Worm (Caenorhabditis elegans): ENCODE measurements around the gene pes-5.

Gene pes-5

DNA sequence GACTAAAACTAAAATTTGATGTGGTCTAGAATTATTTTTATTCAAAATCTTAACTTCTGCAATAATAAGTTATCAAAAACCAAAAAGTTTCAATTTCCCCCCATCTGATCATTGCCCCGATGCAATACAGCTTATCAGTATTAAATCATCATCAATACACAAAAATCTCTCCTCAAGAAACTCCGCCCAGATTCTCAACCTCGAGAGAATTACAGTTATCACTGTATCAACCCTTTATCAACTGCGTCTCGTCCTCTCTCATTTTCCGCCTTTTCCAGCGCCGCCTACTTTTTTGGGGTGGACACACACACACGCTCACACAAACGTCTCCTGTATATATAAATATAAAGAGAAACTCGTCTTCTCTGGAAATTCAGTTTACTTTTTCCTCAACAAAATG, 12.5 kb upstream of the pes-5 start, which contains the start of gene T27D12.1:
Gene T27D12.1, plus strand, starts transcription at position 301 of the 400 bp plus-strand sequence.
- TF ChIP-seq unc-62 (GFP tag; optimal IDR thresholded peaks at IDR 0.05), result no peak

DNA sequence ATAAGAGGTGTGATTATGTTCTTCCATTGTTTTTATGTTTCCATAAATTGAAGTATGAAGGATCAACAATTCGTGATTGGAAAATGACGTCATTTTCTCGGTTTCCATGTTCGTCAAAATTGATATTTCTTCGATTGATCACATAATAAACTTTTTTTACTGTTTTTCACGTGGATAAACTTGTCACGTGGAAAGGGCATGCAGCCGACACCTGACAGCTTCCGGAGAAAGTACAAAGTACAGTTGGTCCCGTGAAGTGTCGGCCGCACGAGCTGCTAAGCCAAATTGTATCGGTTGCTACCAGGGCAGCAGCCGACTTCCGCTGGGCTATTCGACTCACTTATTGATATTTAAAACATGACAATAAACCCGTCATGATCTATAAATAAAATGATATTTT, 11.8 kb upstream of the pes-5 start:
- no peak for TF ChIP-seq unc-62 (GFP tag; optimal IDR thresholded peaks at IDR 0.05)

DNA sequence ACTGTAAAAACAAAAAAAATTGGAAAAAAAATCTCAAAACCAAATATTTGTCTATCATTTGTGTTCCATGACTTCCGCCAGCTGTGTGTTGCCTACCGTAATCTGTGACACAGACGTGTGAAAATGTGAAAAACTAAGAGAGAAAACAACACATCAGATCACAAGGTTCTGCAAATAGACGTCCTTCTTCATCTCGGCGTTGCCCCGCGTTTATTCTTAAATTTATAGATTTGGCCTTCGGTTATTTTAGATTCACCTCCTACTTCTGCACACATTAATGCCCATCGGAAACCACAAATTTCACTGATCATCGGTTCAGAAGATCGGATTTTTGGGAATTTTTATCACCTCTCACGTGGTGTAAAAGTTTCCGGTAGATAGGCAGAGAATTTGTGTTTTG, 9.3 kb upstream of the pes-5 start:
- TF ChIP-seq unc-62 (GFP tag; optimal IDR thresholded peaks at IDR 0.05), result no peak

DNA sequence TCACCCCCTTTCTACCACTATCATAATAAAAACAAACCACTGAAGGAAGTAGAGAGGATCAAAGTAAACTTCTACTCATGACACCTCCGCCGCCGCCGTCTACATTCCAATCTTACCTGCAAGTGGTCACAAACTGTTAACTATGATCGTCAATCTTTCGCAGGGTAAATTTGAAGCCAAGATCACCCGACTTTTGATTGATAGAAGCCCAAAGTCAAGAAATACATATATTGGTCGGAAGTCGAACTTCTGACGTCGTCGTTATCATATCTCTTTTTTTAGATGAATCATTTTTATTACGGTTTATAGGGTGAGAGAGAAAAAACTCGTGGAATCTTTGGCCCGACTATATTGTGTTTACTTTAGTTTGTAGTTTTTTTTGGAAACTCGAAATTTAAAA, 8.5 kb upstream of the pes-5 start:
- no peak for TF ChIP-seq unc-62 (GFP tag; optimal IDR thresholded peaks at IDR 0.05)

DNA sequence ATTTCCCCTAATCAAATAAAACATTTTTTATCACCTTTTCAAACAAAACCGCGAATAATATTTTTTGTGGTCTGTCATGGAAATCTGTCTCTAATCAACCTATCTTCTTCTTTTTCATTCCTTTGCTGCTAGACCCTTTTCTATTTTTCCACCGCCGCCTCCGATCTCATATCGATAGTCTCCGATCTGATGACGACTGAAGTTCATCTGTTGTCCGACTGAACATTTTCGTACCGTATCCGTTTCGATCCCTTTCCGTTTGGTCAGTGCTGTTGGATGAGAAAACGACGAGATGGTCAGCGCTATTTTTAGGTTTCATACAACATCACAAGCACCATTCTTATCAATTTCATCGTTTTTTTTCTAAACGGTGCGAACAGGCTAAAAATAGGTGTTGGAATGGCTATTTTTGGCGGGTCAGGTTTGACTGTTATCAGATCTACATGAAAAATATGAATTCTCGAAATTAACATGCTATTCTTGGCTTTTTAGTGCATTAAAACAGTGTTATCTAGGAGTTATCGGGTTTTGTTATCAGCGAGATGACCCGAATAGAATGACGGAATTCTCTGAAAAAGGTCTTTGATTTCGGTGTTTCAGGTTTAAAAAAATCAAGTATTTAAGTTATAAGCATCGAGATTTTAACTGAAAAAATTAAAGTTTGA, 6.9 kb upstream of the pes-5 start:
- no peak for TF ChIP-seq unc-62 (GFP tag; optimal IDR thresholded peaks at IDR 0.05)

DNA sequence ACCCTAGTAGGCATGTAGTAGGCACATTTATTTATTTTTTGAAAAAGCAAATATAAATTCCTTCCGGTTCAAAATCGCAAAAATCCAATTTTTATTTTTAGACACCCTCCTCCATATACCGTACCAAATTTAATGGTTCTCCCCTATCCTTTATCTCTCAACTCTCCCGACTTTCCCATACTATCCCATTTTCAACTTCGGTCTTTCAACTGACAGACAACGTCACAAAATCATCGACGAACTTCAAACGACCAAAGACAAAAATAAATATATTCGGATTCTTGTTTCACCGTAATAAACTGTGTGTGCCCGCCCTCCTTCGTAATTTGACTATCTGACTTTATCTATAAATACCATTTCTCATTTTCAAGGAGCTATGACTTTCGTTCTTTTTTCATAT, 5.4 kb upstream of the pes-5 start, which contains the start of gene T27D12.6:
Gene T27D12.6, plus strand, starts transcription at position 301 of the 400 bp plus-strand sequence.
- TF ChIP-seq unc-62 (GFP tag; optimal IDR thresholded peaks at IDR 0.05), result no peak

DNA sequence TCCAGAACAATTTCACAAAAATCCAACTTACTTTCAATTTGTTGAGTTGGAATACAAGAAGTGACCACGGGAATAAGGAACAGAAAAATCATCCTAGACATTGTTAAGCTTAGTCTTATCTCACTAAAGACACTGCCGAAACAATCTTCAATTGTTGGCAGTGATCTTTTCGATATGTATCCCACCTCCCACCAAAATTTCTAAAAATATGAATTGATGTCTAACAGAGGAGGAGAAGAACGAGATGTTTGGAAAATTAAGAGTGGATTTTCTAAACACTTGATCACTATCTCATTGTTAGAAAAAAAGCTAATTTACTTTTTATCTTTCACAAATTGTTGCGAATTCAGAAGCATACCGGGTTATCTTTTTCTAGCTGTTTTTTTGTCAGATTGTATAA, 2.7 kb upstream of the pes-5 start, which contains the start of gene clec-144:
Gene clec-144, minus strand, starts transcription at position 101 of the 400 bp plus-strand sequence.
- TF ChIP-seq unc-62 (GFP tag; optimal IDR thresholded peaks at IDR 0.05), result no peak

DNA sequence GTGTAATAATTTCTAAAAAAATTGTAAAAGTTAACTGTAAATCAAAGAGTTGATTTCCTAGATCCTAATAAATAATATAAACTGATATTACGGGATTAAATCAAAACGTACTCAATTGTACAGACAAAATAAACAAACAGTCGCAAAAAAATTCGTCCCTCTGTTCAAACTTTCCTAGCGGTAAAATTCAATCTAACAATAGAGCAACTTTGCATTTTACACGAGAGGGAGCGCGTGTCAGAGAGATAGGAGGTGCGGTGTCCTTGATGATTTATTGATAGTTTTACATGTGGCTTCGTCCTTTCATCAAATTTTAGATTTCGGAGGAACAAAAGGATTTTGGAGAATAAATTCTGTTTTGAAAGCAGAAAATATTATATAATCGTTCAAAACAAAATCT, 781 bp upstream of the pes-5 start:
- TF ChIP-seq unc-62 (GFP tag; optimal IDR thresholded peaks at IDR 0.05), result no peak

DNA sequence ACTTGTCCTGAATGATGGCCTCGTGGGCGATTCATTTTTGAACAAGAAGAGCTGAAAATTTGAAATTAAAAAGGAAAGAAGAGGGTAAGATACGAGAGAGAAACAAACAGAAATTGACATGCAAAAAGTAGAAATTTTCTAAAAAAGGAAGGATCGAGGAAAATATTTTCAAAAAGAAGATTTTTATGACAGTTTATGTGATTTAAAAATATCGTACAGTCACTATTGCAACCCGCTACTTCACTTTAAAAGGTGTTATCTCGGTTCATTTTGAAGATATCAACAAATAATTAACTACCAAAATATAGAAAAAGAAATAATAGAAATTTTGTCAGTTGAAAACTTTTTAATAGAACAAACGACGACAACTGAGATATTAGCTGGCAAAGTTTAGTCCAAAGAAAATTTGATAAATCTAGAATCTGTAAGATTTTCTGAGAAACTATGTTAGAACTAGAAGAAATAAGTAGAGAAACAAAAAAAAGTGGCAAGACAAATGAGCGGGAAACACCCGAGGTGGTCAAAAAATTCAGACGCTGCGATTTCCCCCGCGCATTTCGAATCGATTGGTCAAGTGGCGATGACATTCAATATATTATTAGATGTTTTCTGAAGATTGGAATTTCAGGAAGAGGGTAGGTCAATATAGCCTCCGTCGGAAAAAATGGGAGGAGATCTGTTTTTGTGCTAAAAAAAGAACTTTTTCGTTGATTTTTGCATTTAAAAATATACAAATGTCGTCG, 6.1 kb downstream of the pes-5 start, which contains the start of gene Y6D1A.1:
Gene Y6D1A.1, minus strand, starts transcription at position 51 of the 743 bp plus-strand sequence.
- no peak for TF ChIP-seq unc-62 (GFP tag; optimal IDR thresholded peaks at IDR 0.05)

DNA sequence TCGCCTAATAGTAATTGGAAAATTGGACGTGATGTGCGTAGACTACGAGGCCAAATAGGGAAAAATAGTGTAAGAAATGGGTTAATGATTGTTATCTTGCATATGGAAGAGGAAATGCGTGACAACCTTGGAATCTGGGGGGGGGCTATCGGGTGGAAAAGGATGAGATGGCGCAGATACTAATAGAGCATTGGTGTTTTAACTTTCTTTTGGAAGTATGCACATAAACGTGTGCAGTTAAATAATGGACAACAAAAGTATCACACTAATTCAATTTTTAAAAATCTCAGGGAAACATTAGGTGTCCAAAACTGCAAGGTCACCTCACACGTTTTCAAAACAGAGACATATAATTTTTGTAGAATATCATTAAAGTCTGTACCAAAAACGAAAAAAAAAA, 10.0 kb downstream of the pes-5 start, which contains the start of gene Y6D1A.2:
Gene Y6D1A.2, minus strand, starts transcription at position 101 of the 400 bp plus-strand sequence.
- no peak for TF ChIP-seq unc-62 (GFP tag; optimal IDR thresholded peaks at IDR 0.05)

DNA sequence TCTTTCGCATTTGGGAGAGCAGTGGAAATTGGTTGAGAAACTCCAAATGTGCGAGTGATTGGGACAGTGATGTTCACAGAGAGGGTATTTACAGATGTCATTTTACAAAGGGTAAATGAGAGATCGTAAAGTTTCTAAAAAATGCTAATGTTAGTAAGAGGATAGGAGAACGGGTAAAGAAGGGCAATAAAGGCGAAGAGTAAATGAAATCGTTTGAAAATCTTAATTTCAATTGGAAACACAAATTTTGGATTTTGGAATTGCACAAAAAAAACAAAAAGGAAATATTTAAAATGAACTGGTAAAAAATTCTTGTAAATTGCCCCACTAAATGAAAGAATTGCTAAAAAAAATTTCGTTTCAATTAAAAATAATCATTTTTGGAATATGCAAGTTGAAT, 13.3 kb downstream of the pes-5 start, which contains the start of gene pap-3:
Gene pap-3, minus strand, starts transcription at position 101 of the 400 bp plus-strand sequence.
- TF ChIP-seq unc-62 (GFP tag; optimal IDR thresholded peaks at IDR 0.05), result no peak

DNA sequence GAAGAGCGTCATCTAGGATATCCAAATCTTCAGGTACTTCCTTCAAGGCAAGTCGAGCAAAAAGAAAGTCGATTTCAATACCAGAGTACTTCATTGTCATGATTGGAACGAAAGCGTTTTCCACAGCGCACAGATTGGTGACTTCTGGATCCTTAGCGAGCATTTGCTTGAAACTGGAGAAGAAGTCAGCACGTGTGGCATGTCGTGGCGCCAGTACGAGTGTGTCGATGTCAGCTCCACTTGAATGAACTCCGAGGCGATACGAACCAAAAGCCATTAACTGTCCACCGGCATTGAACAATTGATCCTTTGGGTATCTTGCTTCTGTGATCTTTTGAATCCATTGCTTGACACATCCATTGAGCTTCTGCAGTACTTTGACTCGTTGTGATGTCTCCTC, 13.8 kb downstream of the pes-5 start:
- TF ChIP-seq unc-62 (GFP tag; optimal IDR thresholded peaks at IDR 0.05), result no peak

DNA sequence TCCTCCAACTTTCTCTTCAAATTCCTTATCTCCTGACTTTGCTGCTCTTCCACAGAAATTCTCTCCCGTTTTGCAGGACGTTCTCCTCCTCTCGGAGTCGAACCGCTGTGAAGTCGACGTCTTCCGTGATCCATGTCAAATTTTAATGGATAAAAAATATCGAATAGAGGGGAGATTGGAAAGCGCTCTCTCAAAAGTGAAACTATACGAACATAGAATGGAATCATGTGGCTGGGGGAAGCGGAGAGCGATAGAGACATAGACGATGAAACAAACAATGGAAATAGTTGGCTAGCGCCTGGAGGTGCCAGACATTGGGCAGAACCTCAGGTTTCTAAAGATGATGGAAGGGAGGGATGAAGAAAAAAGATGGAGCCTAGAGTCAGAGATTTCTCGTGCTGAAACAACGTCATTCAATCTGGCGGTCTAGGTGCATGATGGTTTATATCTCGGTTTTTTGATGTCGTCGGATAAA, 15.9 kb downstream of the pes-5 start, which contains the start of gene F43G6.8:
Gene F43G6.8, minus strand, starts transcription at position 198 of the 475 bp plus-strand sequence.
- no peak for TF ChIP-seq unc-62 (GFP tag; optimal IDR thresholded peaks at IDR 0.05)

DNA sequence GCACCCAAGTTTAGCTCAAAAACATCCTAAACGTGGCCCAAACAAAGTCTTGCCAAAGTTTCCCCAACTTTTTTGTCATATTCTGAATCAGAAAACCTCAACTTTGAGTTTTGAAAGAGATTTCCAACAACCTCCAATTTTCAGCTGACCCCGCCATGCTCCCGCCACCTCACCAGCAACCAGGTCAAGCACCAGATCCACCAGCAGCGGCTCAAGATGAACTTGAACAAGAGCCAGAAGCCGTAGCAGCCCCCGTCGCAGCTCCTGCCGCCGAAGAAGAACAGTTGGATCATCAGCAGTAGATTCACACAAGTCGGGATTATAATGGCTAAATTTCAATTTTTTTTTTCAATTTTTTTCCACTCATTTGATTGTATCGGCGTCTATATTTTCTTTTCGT, 18.6 kb downstream of the pes-5 start:
- no peak for TF ChIP-seq unc-62 (GFP tag; optimal IDR thresholded peaks at IDR 0.05)

DNA sequence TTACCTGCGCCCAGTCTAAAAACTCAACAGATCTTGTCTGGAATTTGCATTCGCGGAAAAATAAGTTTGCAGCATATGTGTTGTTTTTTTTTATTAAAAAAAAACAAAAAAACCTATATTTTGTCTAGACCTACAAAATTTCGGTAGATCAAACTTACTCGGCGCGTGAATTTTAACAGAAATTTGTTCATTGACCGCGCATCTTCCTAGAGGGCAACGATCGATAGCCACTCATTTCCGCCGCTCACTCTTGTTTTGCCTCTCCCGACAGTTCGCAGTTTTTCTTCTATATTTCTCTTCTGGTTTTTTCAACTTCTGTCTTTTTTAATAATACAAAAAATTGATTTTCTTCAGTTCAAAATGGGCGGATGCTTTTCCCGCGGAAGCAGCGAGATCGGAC, 19.4 kb downstream of the pes-5 start, which contains the start of gene F43G6.7:
Gene F43G6.7, plus strand, starts transcription at position 355 of the 400 bp plus-strand sequence.
- no peak for TF ChIP-seq unc-62 (GFP tag; optimal IDR thresholded peaks at IDR 0.05)

DNA sequence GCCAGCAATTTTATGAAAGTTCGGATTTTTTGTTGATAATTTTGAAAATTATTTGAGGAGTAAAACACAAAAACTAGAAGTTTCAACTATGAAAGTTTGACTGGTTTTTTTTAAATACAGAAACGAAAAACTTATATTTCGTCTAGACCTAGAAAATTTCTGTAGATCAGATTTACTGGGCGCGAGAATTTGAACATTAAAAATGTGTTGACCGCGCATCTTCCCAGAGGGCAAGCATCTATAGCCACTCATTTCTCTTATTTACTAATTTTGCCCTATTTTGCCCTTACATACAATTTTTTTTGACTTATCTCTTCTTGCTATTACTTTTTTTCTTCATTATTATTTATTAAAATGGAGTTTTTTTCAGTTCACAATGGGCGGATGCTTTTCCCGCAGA, 20.8 kb downstream of the pes-5 start, which contains the start of gene F43G6.10:
Gene F43G6.10, plus strand, starts transcription at position 371 of the 400 bp plus-strand sequence.
- no peak for TF ChIP-seq unc-62 (GFP tag; optimal IDR thresholded peaks at IDR 0.05)
